Fruit fly (Drosophila melanogaster) whole organism, wandering third instar larva: Measurements from ENCODE around the gene ash1.
A peak's percentile ranks its signal among the peaks of the same experiment; 100 is the strongest.

Experiments used
- Abd-B ChIP-seq: fragments of >200 bp; optimal IDR thresholded peaks from 2 replicates; lab custom pipeline; 2017; ENCODE audit warnings: missing biosample characterization, missing genetic modification characterization
- CG32264 ChIP-seq: fragments of 200-800 bp; sonication (Bioruptor generic); optimal IDR thresholded peaks from 2 replicates; lab custom pipeline; 2016; ENCODE audit warnings: missing biosample characterization, missing genetic modification characterization
- CG9705 ChIP-seq: fragments of 200-800 bp; sonication (Bioruptor generic); optimal IDR thresholded peaks from 2 replicates; lab custom pipeline; 2018; ENCODE audit warnings: missing biosample characterization, mild to moderate bottlenecking, missing genetic modification characterization
- CrebA ChIP-seq: fragments of 200-800 bp; sonication (Bioruptor generic); optimal IDR thresholded peaks from 2 replicates; lab custom pipeline; 2016; ENCODE audit warnings: missing biosample characterization, mild to moderate bottlenecking, missing genetic modification characterization, borderline replicate concordance
- Dfd ChIP-seq: fragments of >200 bp; optimal IDR thresholded peaks from 2 replicates; lab custom pipeline; 2017; ENCODE audit warnings: missing biosample characterization, missing genetic modification characterization
- Dif ChIP-seq: fragments of 200-275, 200-300 bp; sonication (Bioruptor generic); optimal IDR thresholded peaks from 2 replicates; lab custom pipeline; 2018; ENCODE audit warnings: missing biosample characterization, missing genetic modification characterization; ENCODE audit not compliant: partially characterized antibody
- GATAd ChIP-seq: sonication (Bioruptor generic); optimal IDR thresholded peaks from 2 replicates; lab custom pipeline; 2016; ENCODE audit warnings: missing biosample characterization, missing genetic modification characterization
- HLH106 ChIP-seq: fragments of 200-800 bp; optimal IDR thresholded peaks from 3 replicates; lab custom pipeline; 2019; ENCODE audit warnings: missing biosample characterization, mild to moderate bottlenecking, missing genetic modification characterization, moderate library complexity
- Hnf4 ChIP-seq: fragments of 200-800 bp; sonication (Bioruptor generic); optimal IDR thresholded peaks from 2 replicates; lab custom pipeline; 2016; ENCODE audit warnings: missing biosample characterization, mild to moderate bottlenecking, missing genetic modification characterization
- Hr83 ChIP-seq: fragments of 200-300 bp; sonication (Bioruptor generic); optimal IDR thresholded peaks from 2 replicates; lab custom pipeline; 2016; ENCODE audit warnings: missing biosample characterization, mild to moderate bottlenecking, missing genetic modification characterization, moderate library complexity; ENCODE audit not compliant: poor library complexity, severe bottlenecking
- Jra ChIP-seq: sonication (Bioruptor generic); optimal IDR thresholded peaks from 2 replicates; lab custom pipeline; 2016; ENCODE audit warnings: missing biosample characterization, missing genetic modification characterization
- Mio ChIP-seq: sonication (Bioruptor generic); optimal IDR thresholded peaks from 2 replicates; lab custom pipeline; 2016; ENCODE audit warnings: missing biosample characterization, missing genetic modification characterization
- Myc ChIP-seq: fragments of >200 bp; optimal IDR thresholded peaks from 2 replicates; lab custom pipeline; 2017
- N ChIP-seq: fragments of >200 bp; optimal IDR thresholded peaks from 2 replicates; lab custom pipeline; 2018; ENCODE audit warnings: missing biosample characterization, missing external identifiers, missing genetic modification characterization
- OdsH ChIP-seq: fragments of 200-800 bp; sonication (Bioruptor generic); optimal IDR thresholded peaks from 2 replicates; lab custom pipeline; 2016; ENCODE audit warnings: missing biosample characterization, mild to moderate bottlenecking, missing genetic modification characterization
- Rel ChIP-seq, 2 experiments: fragments of 200-800 bp; sonication (Bioruptor generic) in 1 of 2; optimal IDR thresholded peaks; 2 replicates in 1 of 2; 3 replicates in 1 of 2; lab custom pipeline; 2016 to 2019; ENCODE audit warnings: mild to moderate bottlenecking in 2 of 2, missing biosample characterization in 2 of 2, missing genetic modification characterization in 2 of 2, moderate library complexity in 1 of 2
- Sp1 ChIP-seq: fragments of 200-800 bp; sonication (Bioruptor generic); optimal IDR thresholded peaks from 3 replicates; lab custom pipeline; 2019; ENCODE audit warnings: missing biosample characterization, mild to moderate bottlenecking, missing genetic modification characterization, moderate library complexity
- Vsx2 ChIP-seq: fragments of 200-300, 225-300 bp; sonication (Bioruptor generic); optimal IDR thresholded peaks from 2 replicates; lab custom pipeline; 2018; ENCODE audit warnings: missing biosample characterization, missing genetic modification characterization; ENCODE audit not compliant: partially characterized antibody
- br ChIP-seq: fragments of 200-800 bp; sonication (Bioruptor generic); optimal IDR thresholded peaks from 2 replicates; lab custom pipeline; 2016; ENCODE audit warnings: missing biosample characterization, missing genetic modification characterization
- brk ChIP-seq: fragments of 200-800 bp; sonication (Bioruptor generic); optimal IDR thresholded peaks from 2 replicates; lab custom pipeline; 2016; ENCODE audit warnings: missing biosample characterization, mild to moderate bottlenecking, missing genetic modification characterization
- dl ChIP-seq, 2 experiments: fragments of 175-275, 200-275 bp in 1 of 2; fragments of 200-275 bp in 1 of 2; sonication (Bioruptor generic); optimal IDR thresholded peaks; lab custom pipeline; 2018; ENCODE audit warnings: mild to moderate bottlenecking in 2 of 2, missing biosample characterization in 2 of 2, missing genetic modification characterization in 2 of 2, moderate library complexity in 2 of 2; ENCODE audit not compliant: partially characterized antibody in 2 of 2, insufficient read depth in 1 of 2
- dmrt93B ChIP-seq: fragments of 200-800 bp; sonication (Bioruptor generic); optimal IDR thresholded peaks from 2 replicates; lab custom pipeline; 2018; ENCODE audit warnings: missing biosample characterization, mild to moderate bottlenecking, missing genetic modification characterization
- dsf ChIP-seq: sonication (Bioruptor generic); optimal IDR thresholded peaks from 2 replicates; lab custom pipeline; 2016; ENCODE audit warnings: missing biosample characterization, missing genetic modification characterization, borderline replicate concordance
- ey ChIP-seq: fragments of 200-800 bp; sonication (Bioruptor generic); optimal IDR thresholded peaks from 2 replicates; lab custom pipeline; 2016; ENCODE audit warnings: missing biosample characterization, missing genetic modification characterization
- foxo ChIP-seq, 2 experiments: fragments of 200-800 bp; sonication (Bioruptor generic); optimal IDR thresholded peaks; 2 replicates in 1 of 2; 3 replicates in 1 of 2; lab custom pipeline; 2016 to 2017; ENCODE audit warnings: missing biosample characterization in 2 of 2, missing genetic modification characterization in 2 of 2
- h ChIP-seq: fragments of 200-800 bp; sonication (Bioruptor generic); optimal IDR thresholded peaks from 3 replicates; lab custom pipeline; 2016; ENCODE audit warnings: missing biosample characterization, mild to moderate bottlenecking, missing genetic modification characterization
- jim ChIP-seq: fragments of 175-275, 200-325 bp; sonication (Bioruptor generic); optimal IDR thresholded peaks from 2 replicates; lab custom pipeline; 2016; ENCODE audit warnings: missing biosample characterization, mild to moderate bottlenecking, missing genetic modification characterization
- lola ChIP-seq: fragments of >200 bp; optimal IDR thresholded peaks from 2 replicates; lab custom pipeline; 2017; ENCODE audit warnings: missing biosample characterization, missing genetic modification characterization
- pan ChIP-seq: fragments of >200 bp; optimal IDR thresholded peaks from 2 replicates; lab custom pipeline; 2017
- psq ChIP-seq: fragments of 200-800 bp; sonication (Bioruptor generic); optimal IDR thresholded peaks from 3 replicates; lab custom pipeline; 2017; ENCODE audit warnings: missing biosample characterization, mild to moderate bottlenecking, missing genetic modification characterization, moderate library complexity
- rgr ChIP-seq: fragments of 200-800 bp; sonication (Bioruptor generic); optimal IDR thresholded peaks from 3 replicates; lab custom pipeline; 2016; ENCODE audit warnings: missing biosample characterization, mild to moderate bottlenecking, missing genetic modification characterization
- sage ChIP-seq: fragments of 200-800 bp; sonication (Bioruptor generic); optimal IDR thresholded peaks from 2 replicates; lab custom pipeline; 2016; ENCODE audit warnings: missing biosample characterization, mild to moderate bottlenecking, missing genetic modification characterization
- sv ChIP-seq: fragments of 200-800 bp; sonication (Bioruptor generic); optimal IDR thresholded peaks from 3 replicates; lab custom pipeline; 2016; ENCODE audit warnings: missing biosample characterization, missing genetic modification characterization
- tai ChIP-seq: sonication (Bioruptor generic); optimal IDR thresholded peaks from 2 replicates; lab custom pipeline; 2016; ENCODE audit warnings: missing biosample characterization, missing genetic modification characterization
- usp ChIP-seq: fragments of >200 bp; optimal IDR thresholded peaks from 2 replicates; lab custom pipeline; 2017; ENCODE audit warnings: missing biosample characterization, missing genetic modification characterization
- woc ChIP-seq: sonication (Bioruptor generic); optimal IDR thresholded peaks from 2 replicates; lab custom pipeline; 2016; ENCODE audit warnings: missing biosample characterization, mild to moderate bottlenecking, missing genetic modification characterization

The ash1 gene

dm6 chr3L:19598369-19599148 lies at the start of gene ash1, which contains the start of gene Taf6:
Gene ash1, minus strand, starts transcription at chr3L:19598755.
Gene Taf6, plus strand, starts transcription at chr3L:19599088.
- TF ChIP-seq Rel (GFP tag; optimal IDR thresholded peaks at IDR 0.05; lab: Kevin White, UChicago) (no peak), Rel (tag; optimal IDR thresholded peaks at IDR 0.05; lab: Kevin White, UChicago) (peak; percentile 45), pan (lab: Kevin White, UChicago) (no peak), sv (GFP tag; lab: Kevin White, UChicago) (no peak), ey (GFP tag; lab: Kevin White, UChicago) (no peak), Myc (lab: Kevin White, UChicago) (peak; percentile 88), sage (GFP tag; lab: Kevin White, UChicago) (no peak), Hr83 (GFP tag; lab: Kevin White, UChicago) (no peak), woc (no peak)
- TF ChIP-seq, all 38 proteins: peak for 2

DNA sequence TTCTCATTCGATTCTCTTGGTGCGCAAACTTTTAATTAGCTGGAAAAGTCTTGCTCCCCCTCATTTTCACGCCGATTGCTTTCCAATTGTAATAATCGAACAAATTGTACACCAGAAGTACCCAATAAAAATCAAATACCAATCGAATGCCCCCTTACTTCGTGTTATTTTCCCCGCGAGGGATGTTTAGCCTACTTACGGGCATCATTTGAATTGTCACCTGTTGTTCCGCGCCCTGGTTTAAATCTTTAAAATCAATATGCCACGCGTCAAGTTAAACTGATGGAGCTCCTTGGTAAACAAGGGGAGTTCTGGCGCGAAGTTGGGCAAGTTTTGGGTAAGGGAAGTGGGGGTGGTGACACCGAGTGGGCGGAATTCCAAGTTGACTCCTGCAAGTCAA lies 47.7 kb upstream of the ash1 start:
- TF ChIP-seq pan (lab: Kevin White, UChicago) (no peak), Hr83 (GFP tag; lab: Kevin White, UChicago) (no peak), h (GFP tag; lab: Kevin White, UChicago) (peak; percentile 34), N (GFP tag; lab: Kevin White, UChicago) (no peak), Rel (GFP tag; optimal IDR thresholded peaks at IDR 0.05; lab: Kevin White, UChicago) (no peak), Rel (tag; optimal IDR thresholded peaks at IDR 0.05; lab: Kevin White, UChicago) (no peak), ey (GFP tag; lab: Kevin White, UChicago) (no peak), dsf (no peak)

- TF ChIP-seq GATAd (GFP tag; lab: Kevin White, UChicago): no peak
- TF ChIP-seq Dif (GFP tag; lab: Kevin White, UChicago): no peak
- TF ChIP-seq lola: no peak
- TF ChIP-seq woc: no peak
- TF ChIP-seq dmrt93B (GFP tag; lab: Kevin White, UChicago): no peak
- no peak for TF ChIP-seq CrebA
- TF ChIP-seq HLH106: peak; percentile 2
- TF ChIP-seq br (GFP tag; lab: Kevin White, UChicago): no peak
- peak; percentile 3 for TF ChIP-seq h (GFP tag; lab: Kevin White, UChicago)
- TF ChIP-seq Mio (GFP tag; lab: Kevin White, UChicago): no peak
- TF ChIP-seq Rel (GFP tag; optimal IDR thresholded peaks at IDR 0.05; lab: Kevin White, UChicago): no peak
- peak; percentile 22 for TF ChIP-seq Rel (tag; optimal IDR thresholded peaks at IDR 0.05; lab: Kevin White, UChicago)
- no peak for TF ChIP-seq usp (GFP tag; lab: Kevin White, UChicago)
- TF ChIP-seq Hnf4 (GFP tag; lab: Kevin White, UChicago): peak; percentile 34
- TF ChIP-seq jim: no peak
- no peak for TF ChIP-seq dsf
- no peak for TF ChIP-seq Abd-B (GFP tag; lab: Kevin White, UChicago)
- peak; percentile 25 for TF ChIP-seq brk
- TF ChIP-seq rgr: no peak
- no peak for TF ChIP-seq OdsH (GFP tag; lab: Kevin White, UChicago)
- TF ChIP-seq, all 38 proteins: peak for 5
Observed at dm6 chr3L:19642448-19643020, 44.0 kb upstream of the ash1 start, which contains the start of gene Rnf146. Gene Rnf146, minus strand, starts transcription at chr3L:19642816.

DNA sequence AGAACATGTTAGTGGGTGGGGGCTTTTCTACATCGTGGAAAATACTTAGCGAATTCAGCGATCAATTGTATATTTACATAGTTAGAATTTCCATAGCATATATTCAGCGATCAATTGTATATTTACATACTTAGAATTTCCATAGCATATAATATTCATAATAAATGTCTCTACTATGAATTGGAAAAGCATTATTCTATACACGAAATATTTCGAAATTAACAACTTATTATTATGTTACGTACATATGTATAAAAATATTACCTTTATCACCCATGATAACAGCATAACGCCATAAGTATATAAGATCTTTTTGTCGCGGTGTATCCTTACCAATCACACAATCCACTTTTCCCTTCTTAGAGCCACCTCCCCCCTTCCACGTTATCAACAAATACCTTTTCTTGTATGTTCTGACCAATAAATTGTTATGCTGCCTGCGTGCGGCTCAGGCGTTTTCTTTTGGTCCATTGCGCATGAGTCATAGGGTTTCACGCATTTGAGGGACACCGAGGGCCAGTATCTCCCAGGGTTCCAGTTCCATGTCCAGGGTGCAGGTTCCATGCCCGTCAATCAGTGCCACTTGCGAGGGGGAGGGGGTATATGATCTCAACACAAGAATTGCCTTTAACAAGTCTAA lies 38.4 kb upstream of the ash1 start:
- TF ChIP-seq HLH106 (peak; percentile 31), CG9705 (GFP tag; lab: Kevin White, UChicago) (no peak), sv (GFP tag; lab: Kevin White, UChicago) (peak; percentile 45), br (GFP tag; lab: Kevin White, UChicago) (no peak), sage (GFP tag; lab: Kevin White, UChicago) (no peak), Vsx2 (GFP tag; lab: Kevin White, UChicago) (no peak), jim (no peak), N (GFP tag; lab: Kevin White, UChicago) (no peak), h (GFP tag; lab: Kevin White, UChicago) (peak; percentile 36), usp (GFP tag; lab: Kevin White, UChicago) (no peak), psq (GFP tag; lab: Kevin White, UChicago) (peak; percentile 53), Abd-B (GFP tag; lab: Kevin White, UChicago) (no peak), Dif (GFP tag; lab: Kevin White, UChicago) (no peak), brk (no peak), OdsH (GFP tag; lab: Kevin White, UChicago) (peak; percentile 39), Jra (GFP tag; lab: Kevin White, UChicago) (peak; percentile 19), tai (GFP tag; lab: Kevin White, UChicago) (no peak), dl (GFP tag; optimal IDR thresholded peaks at IDR 0.05; lab: Kevin White, UChicago; ENCODE audit: insufficient read depth in 1 of 2, partially characterized antibody in 2 of 2) (no peak), woc (no peak), CrebA (no peak), dmrt93B (GFP tag; lab: Kevin White, UChicago) (no peak), CG32264 (GFP tag; lab: Kevin White, UChicago) (no peak), rgr (no peak), dsf (no peak), Hnf4 (GFP tag; lab: Kevin White, UChicago) (no peak), ey (GFP tag; lab: Kevin White, UChicago) (peak; percentile 25), foxo (GFP tag; optimal IDR thresholded peaks at IDR 0.05; lab: Kevin White, UChicago) (peak in 1 of 2 experiments; percentile 43), Dfd (GFP tag; lab: Kevin White, UChicago) (no peak), Sp1 (peak; percentile 41)
